Worm (Caenorhabditis elegans): Measurements from ENCODE around the gene K08B5.2.

The K08B5.2 gene

DNA sequence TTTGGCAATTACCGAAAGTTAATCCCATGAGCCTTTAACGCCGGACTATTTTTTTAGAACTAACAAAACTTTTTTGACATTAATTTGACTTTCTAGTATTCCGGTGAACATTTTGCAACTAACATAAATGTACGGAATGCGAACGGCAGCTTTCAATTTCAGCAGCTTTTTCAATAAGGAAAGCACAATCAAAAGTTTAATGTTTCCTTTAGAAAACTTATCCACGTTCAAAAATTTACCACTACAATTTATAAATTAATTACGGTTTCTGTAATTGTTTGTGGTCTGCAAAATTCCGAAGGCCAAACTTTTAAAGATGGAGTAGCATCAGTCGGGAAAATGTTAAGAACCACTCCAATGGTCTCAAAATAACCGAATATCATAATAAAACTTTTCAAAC, 13.3 kb downstream of the K08B5.2 start, which contains the start of gene osm-1:
Gene osm-1 (plus strand): TSS at position 301 of the 400 bp plus-strand sequence.
- TF ChIP-seq snpc-3.4 (tag; optimal IDR thresholded peaks at IDR 0.05), result no peak
- no peak for TF ChIP-seq let-526 (GFP tag; IDR thresholded peaks at IDR 0.05)
- TF ChIP-seq tlf-1 (GFP tag; optimal IDR thresholded peaks at IDR 0.05), result no peak
- no peak for TF ChIP-seq ets-4 (GFP tag; optimal IDR thresholded peaks at IDR 0.05)
- TF ChIP-seq ZK185.1 (tag; optimal IDR thresholded peaks at IDR 0.05; ENCODE audit: poor library complexity, severe bottlenecking), result no peak
- TF ChIP-seq nhr-120 (GFP tag; IDR thresholded peaks at IDR 0.05), result no peak
- no peak for TF ChIP-seq cebp-1 (GFP tag; IDR thresholded peaks at IDR 0.05)
- no peak for TF ChIP-seq cebp-1 (tag; optimal IDR thresholded peaks at IDR 0.05)
- no peak for TF ChIP-seq mxl-1 (tag; optimal IDR thresholded peaks at IDR 0.05)
- no peak for TF ChIP-seq attf-6 (GFP tag; IDR thresholded peaks at IDR 0.05)
- no peak for TF ChIP-seq athp-1 (tag; optimal IDR thresholded peaks at IDR 0.05)
- no peak for TF ChIP-seq mel-28 (tag; optimal IDR thresholded peaks at IDR 0.05; ENCODE audit: borderline replicate concordance)
- no peak for TF ChIP-seq B0261.1 (tag; optimal IDR thresholded peaks at IDR 0.05)

DNA sequence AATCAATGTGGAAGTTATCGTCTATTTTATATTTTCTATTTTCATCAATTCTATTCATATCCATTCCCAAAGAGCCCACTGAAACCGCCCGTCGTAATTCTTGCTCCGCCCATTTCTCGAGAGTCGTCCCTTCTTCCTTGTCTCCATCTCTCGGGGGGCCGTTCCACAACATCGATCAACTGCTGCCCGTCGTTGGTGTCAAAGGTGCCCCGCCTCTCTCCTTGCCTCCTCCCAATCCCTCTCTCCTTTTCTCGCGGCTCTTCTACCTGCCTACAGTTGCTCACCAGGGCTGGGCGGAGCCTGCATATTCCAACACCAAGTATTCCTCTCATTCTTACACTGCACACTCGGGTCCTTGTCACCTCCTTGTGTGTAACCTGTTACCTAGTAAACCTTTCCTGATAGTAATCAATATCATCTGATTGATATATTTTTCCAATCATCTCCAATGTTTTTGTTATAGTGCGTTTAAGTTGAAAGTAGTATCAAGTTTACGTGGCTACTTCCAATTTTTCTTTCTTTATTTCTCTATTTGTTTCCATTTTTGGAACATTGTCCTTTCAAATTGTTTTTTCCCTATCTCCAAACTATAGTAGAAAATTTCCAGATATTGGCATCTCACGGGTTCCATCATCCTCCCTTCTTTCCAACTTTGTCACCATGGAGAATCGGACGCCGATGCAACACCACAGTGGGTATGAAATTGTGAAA, 17.3 kb downstream of the K08B5.2 start, which contains the start of gene pat-9:
Gene pat-9 (plus strand): TSS at position 661 of the 711 bp plus-strand sequence.
- TF ChIP-seq Y95B8A.8 (GFP tag; IDR thresholded peaks at IDR 0.05) (no peak), zfh-2 (GFP tag; conservative IDR thresholded peaks at IDR 0.05) (peak; percentile 82), nfyb-1 (GFP tag; IDR thresholded peaks at IDR 0.05) (0 out of 2 replicates have a peak, but pooled peaks have one; percentile 13), egrh-3 (GFP tag; IDR thresholded peaks at IDR 0.05) (peak; percentile 18; the same call in 1 of the 2 replicates), cebp-2 (GFP tag; IDR thresholded peaks at IDR 0.05) (0 out of 2 replicates have a peak, but pooled peaks have one; percentile 55)

DNA sequence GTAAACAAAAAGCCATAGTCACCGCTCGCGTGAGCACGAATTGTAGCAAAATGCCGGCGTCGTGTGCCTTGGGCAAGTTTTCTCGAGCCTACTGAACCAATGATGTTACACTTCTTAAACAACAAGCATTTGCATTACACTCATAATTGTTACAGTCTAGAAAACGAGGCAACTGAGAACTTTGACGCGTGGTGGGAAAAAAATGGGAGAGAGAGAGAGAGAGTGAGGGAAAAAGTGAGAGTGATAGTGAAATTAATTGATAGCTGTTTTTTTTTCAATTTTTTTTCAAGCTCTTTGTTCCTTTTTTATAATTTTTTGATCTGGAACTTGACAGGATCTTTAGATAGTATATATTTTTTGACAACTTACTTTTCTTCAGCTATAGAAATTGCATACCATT, 18.5 kb downstream of the K08B5.2 start:
- TF ChIP-seq B0035.1 (tag; optimal IDR thresholded peaks at IDR 0.05) (no peak), ztf-22 (GFP tag; optimal IDR thresholded peaks at IDR 0.05) (no peak), Y53G8AR.9 (GFP tag; conservative IDR thresholded peaks at IDR 0.05) (no peak), tbp1 (GFP tag; optimal IDR thresholded peaks at IDR 0.05) (no peak), athp-1 (tag; optimal IDR thresholded peaks at IDR 0.05) (no peak), ztf-18 (tag; optimal IDR thresholded peaks at IDR 0.05) (no peak), unc-130 (GFP tag; optimal IDR thresholded peaks at IDR 0.05) (no peak), B0336.3 (GFP tag; IDR thresholded peaks at IDR 0.05) (no peak), ama-1 (optimal IDR thresholded peaks at IDR 0.05) (no peak), ama-1 (GFP tag; optimal IDR thresholded peaks at IDR 0.05) (no peak), Y67H2A.10 (GFP tag; conservative IDR thresholded peaks at IDR 0.05) (no peak), atf-7 (tag; optimal IDR thresholded peaks at IDR 0.05) (no peak), ceh-40 (GFP tag; IDR thresholded peaks at IDR 0.05) (no peak), ztf-25 (GFP tag; IDR thresholded peaks at IDR 0.05) (no peak), ceh-27 (GFP tag; optimal IDR thresholded peaks at IDR 0.05) (no peak), B0261.1 (tag; optimal IDR thresholded peaks at IDR 0.05) (no peak), F23B12.7 (tag; optimal IDR thresholded peaks at IDR 0.05; ENCODE audit: insufficient read depth) (no peak), let-526 (GFP tag; IDR thresholded peaks at IDR 0.05) (no peak), attf-6 (GFP tag; IDR thresholded peaks at IDR 0.05) (no peak), die-1 (tag; optimal IDR thresholded peaks at IDR 0.05) (no peak)

DNA sequence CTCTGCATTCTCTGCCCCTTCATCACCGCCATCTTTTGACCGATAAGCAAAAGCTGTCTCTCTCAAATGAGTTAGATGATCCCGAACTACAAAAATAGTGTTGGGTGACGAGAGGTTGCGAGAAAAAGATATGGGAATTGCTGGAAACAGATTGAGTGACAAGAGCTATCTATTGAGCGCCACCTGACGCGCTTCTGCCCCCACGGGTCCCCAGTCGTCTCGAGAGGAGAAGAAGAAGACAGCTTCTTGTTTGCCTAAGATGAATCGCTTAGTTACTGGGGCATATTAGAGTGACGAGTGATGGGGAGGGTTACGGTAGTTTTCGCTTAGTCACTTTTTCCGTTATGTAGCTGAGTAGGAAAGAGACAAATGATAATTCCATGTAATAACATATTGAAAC, 19.1 kb downstream of the K08B5.2 start:
- TF ChIP-seq somi-1 (GFP tag; optimal IDR thresholded peaks at IDR 0.05) (no peak), F37B4.10 (GFP tag; IDR thresholded peaks at IDR 0.05) (no peak), nhr-27 (tag; optimal IDR thresholded peaks at IDR 0.05) (no peak)

All from whole organism, young adult.